Fruit fly (Drosophila melanogaster) whole organism, wandering third instar larva: ENCODE results near the gene CG2021.

Experiments
- Abd-B ChIP-seq: fragments of >200 bp; optimal IDR thresholded peaks from 2 replicates; lab custom pipeline; 2017; ENCODE audit warnings: missing biosample characterization, missing genetic modification characterization
- Dif ChIP-seq: fragments of 200-275, 200-300 bp; sonication (Bioruptor generic); optimal IDR thresholded peaks from 2 replicates; lab custom pipeline; 2018; ENCODE audit warnings: missing biosample characterization, missing genetic modification characterization; ENCODE audit not compliant: partially characterized antibody
- Hr78 ChIP-seq: fragments of >200 bp; optimal IDR thresholded peaks from 2 replicates; lab custom pipeline; 2017; ENCODE audit warnings: missing biosample characterization, missing genetic modification characterization
- h ChIP-seq: fragments of 200-800 bp; sonication (Bioruptor generic); optimal IDR thresholded peaks from 3 replicates; lab custom pipeline; 2016; ENCODE audit warnings: missing biosample characterization, mild to moderate bottlenecking, missing genetic modification characterization
- lola ChIP-seq: fragments of >200 bp; optimal IDR thresholded peaks from 2 replicates; lab custom pipeline; 2017; ENCODE audit warnings: missing biosample characterization, missing genetic modification characterization
- pan ChIP-seq: fragments of >200 bp; optimal IDR thresholded peaks from 2 replicates; lab custom pipeline; 2017
- psq ChIP-seq: fragments of 200-800 bp; sonication (Bioruptor generic); optimal IDR thresholded peaks from 3 replicates; lab custom pipeline; 2017; ENCODE audit warnings: missing biosample characterization, mild to moderate bottlenecking, missing genetic modification characterization, moderate library complexity
- sage ChIP-seq: fragments of 200-800 bp; sonication (Bioruptor generic); optimal IDR thresholded peaks from 2 replicates; lab custom pipeline; 2016; ENCODE audit warnings: missing biosample characterization, mild to moderate bottlenecking, missing genetic modification characterization

dm6 chr3L:1789339-1789738, 12.1 kb upstream of the CG2021 start:
- TF ChIP-seq Dif (GFP tag; lab: Kevin White, UChicago) (no peak), lola (GFP tag; lab: Kevin White, UChicago) (no peak), psq (GFP tag; lab: Kevin White, UChicago) (no peak), Abd-B (GFP tag; lab: Kevin White, UChicago) (no peak), sage (GFP tag; lab: Kevin White, UChicago) (no peak), Hr78 (GFP tag; lab: Kevin White, UChicago) (no peak), h (GFP tag; lab: Kevin White, UChicago) (no peak), pan (lab: Kevin White, UChicago) (no peak)
